Worm (Caenorhabditis elegans) whole organism, L2 larva: ENCODE results near the gene H01G02.1.
"Not testable (repeated sequence)": the region's sequence is repeated elsewhere in the genome, so short reads cannot be mapped to it uniquely, and the experiment has no call there.

Experiments used
- C34F6.9 ChIP-seq: fragments of 150-350 bp; optimal IDR thresholded peaks from 2 replicates; lab custom pipeline; 2014; ENCODE audit warnings: missing biosample characterization, missing genetic modification characterization
- F13H6.1 ChIP-seq: sonication (generic microtip); optimal IDR thresholded peaks from 2 replicates; lab custom pipeline; 2016; ENCODE audit warnings: missing genetic modification characterization, missing compliant biosample characterization
- Y55F3AM.14 ChIP-seq: fragments of 200-800 bp; sonication (Bioruptor generic); optimal IDR thresholded peaks from 2 replicates; lab custom pipeline; 2018; ENCODE audit warnings: mild to moderate bottlenecking, missing genetic modification characterization, missing compliant biosample characterization
- ZK546.5 ChIP-seq: sonication (generic microtip); optimal IDR thresholded peaks from 2 replicates; lab custom pipeline; 2017; ENCODE audit warnings: missing biosample characterization, missing genetic modification characterization
- aly-2 ChIP-seq: fragments of 150-350 bp; optimal IDR thresholded peaks from 2 replicates; lab custom pipeline; 2014; ENCODE audit warnings: missing biosample characterization, missing genetic modification characterization
- ama-1 ChIP-seq: fragments of 150-350 bp; optimal IDR thresholded peaks from 2 replicates; lab custom pipeline; 2018; ENCODE audit warnings: inconsistent platforms
- blmp-1 ChIP-seq: sonication (generic microtip); optimal IDR thresholded peaks from 2 replicates; lab custom pipeline; 2017; ENCODE audit warnings: missing genetic modification characterization, mild to moderate bottlenecking, missing compliant biosample characterization, antibody characterized with exemption, moderate library complexity; ENCODE audit not compliant: insufficient read depth
- ceh-16 ChIP-seq: fragments of 150-350 bp; optimal IDR thresholded peaks from 2 replicates; lab custom pipeline; 2014; ENCODE audit warnings: missing biosample characterization, missing genetic modification characterization
- crh-2 ChIP-seq: sonication (generic microtip); optimal IDR thresholded peaks from 2 replicates; lab custom pipeline; 2017; ENCODE audit warnings: missing biosample characterization, missing genetic modification characterization
- dmd-4 ChIP-seq: sonication (generic microtip); optimal IDR thresholded peaks from 2 replicates; lab custom pipeline; 2017; ENCODE audit warnings: missing biosample characterization, missing genetic modification characterization
- egl-27 ChIP-seq: sonication (generic microtip); optimal IDR thresholded peaks from 3 replicates; lab custom pipeline; 2017; ENCODE audit warnings: missing biosample characterization, missing genetic modification reagents, missing genetic modification characterization
- elt-3 ChIP-seq: sonication (generic microtip); optimal IDR thresholded peaks from 2 replicates; lab custom pipeline; 2017; ENCODE audit warnings: missing biosample characterization, missing genetic modification characterization
- fos-1 ChIP-seq: fragments of 150-350 bp; optimal IDR thresholded peaks from 2 replicates; lab custom pipeline; 2014; ENCODE audit warnings: missing biosample characterization, missing genetic modification characterization
- gmeb-1 ChIP-seq: fragments of 150-350 bp; optimal IDR thresholded peaks from 2 replicates; lab custom pipeline; 2014; ENCODE audit warnings: missing biosample characterization, missing genetic modification characterization
- lin-11 ChIP-seq: fragments of 150-350 bp; sonication (generic microtip); optimal IDR thresholded peaks from 2 replicates; lab custom pipeline; 2014; ENCODE audit warnings: missing biosample characterization, missing genetic modification characterization, inconsistent platforms, mixed read lengths
- lin-13 ChIP-seq: fragments of 150-350 bp; optimal IDR thresholded peaks from 2 replicates; lab custom pipeline; 2014; ENCODE audit warnings: missing biosample characterization, missing genetic modification reagents, missing genetic modification characterization
- lin-39 ChIP-seq: fragments of 150-350 bp; optimal IDR thresholded peaks from 2 replicates; lab custom pipeline; 2014; ENCODE audit warnings: missing biosample characterization, missing genetic modification reagents, missing genetic modification characterization
- lsy-2 ChIP-seq, 2 experiments: fragments of 150-350 bp in 1 of 2; sonication (generic microtip) in 1 of 2; optimal IDR thresholded peaks; 2 replicates each; lab custom pipeline; 2014 to 2017; ENCODE audit warnings: missing biosample characterization in 2 of 2, missing genetic modification characterization in 2 of 2
- mab-5 ChIP-seq: fragments of 150-350 bp; optimal IDR thresholded peaks from 2 replicates; lab custom pipeline; 2014; ENCODE audit warnings: missing biosample characterization, missing genetic modification characterization
- mdl-1 ChIP-seq, 2 experiments: fragments of 150-350 bp in 1 of 2; sonication (generic microtip) in 1 of 2; optimal IDR thresholded peaks; 2 replicates each; lab custom pipeline; 2017; ENCODE audit warnings: missing biosample characterization in 2 of 2, missing genetic modification characterization in 2 of 2
- nhr-10 ChIP-seq: sonication (generic microtip); optimal IDR thresholded peaks from 2 replicates; lab custom pipeline; 2017; ENCODE audit warnings: missing biosample characterization, missing genetic modification characterization
- nhr-12 ChIP-seq: fragments of 150-350 bp; optimal IDR thresholded peaks from 2 replicates; lab custom pipeline; 2014; ENCODE audit warnings: missing biosample characterization, missing genetic modification characterization
- nhr-129 ChIP-seq: fragments of 150-350 bp; optimal IDR thresholded peaks from 2 replicates; lab custom pipeline; 2014; ENCODE audit warnings: missing biosample characterization, missing genetic modification characterization
- nhr-21 ChIP-seq: fragments of 150-350 bp; optimal IDR thresholded peaks from 2 replicates; lab custom pipeline; 2014; ENCODE audit warnings: missing biosample characterization, missing genetic modification characterization
- nhr-23 ChIP-seq: fragments of 150-350 bp; optimal IDR thresholded peaks from 2 replicates; lab custom pipeline; 2014; ENCODE audit warnings: missing biosample characterization, missing genetic modification reagents, missing genetic modification characterization
- nhr-237 ChIP-seq: fragments of 150-350 bp; optimal IDR thresholded peaks from 2 replicates; lab custom pipeline; 2014; ENCODE audit warnings: missing biosample characterization, missing genetic modification characterization
- nhr-25 ChIP-seq: fragments of 150-350 bp; sonication (generic microtip); optimal IDR thresholded peaks from 3 replicates; lab custom pipeline; 2014; ENCODE audit warnings: missing biosample characterization, missing genetic modification characterization
- nhr-6 ChIP-seq: fragments of 150-350 bp; optimal IDR thresholded peaks from 2 replicates; lab custom pipeline; 2014; ENCODE audit warnings: missing biosample characterization, missing genetic modification characterization
- nhr-77 ChIP-seq: fragments of 150-350 bp; optimal IDR thresholded peaks from 2 replicates; lab custom pipeline; 2014; ENCODE audit warnings: missing biosample characterization, missing genetic modification characterization
- peb-1 ChIP-seq: fragments of 150-350 bp; optimal IDR thresholded peaks from 2 replicates; lab custom pipeline; 2014; ENCODE audit warnings: missing biosample characterization, missing genetic modification characterization
- sem-4 ChIP-seq: fragments of 150-350 bp; optimal IDR thresholded peaks from 2 replicates; lab custom pipeline; 2014; ENCODE audit warnings: missing biosample characterization, missing genetic modification reagents, missing genetic modification characterization
- sma-3 ChIP-seq: sonication (generic microtip); optimal IDR thresholded peaks from 2 replicates; lab custom pipeline; 2016; ENCODE audit warnings: missing genetic modification reagents, missing genetic modification characterization, missing compliant biosample characterization
- sma-9 ChIP-seq, 2 experiments: fragments of 150-350 bp in 1 of 2; sonication (generic microtip) in 1 of 2; optimal IDR thresholded peaks; 2 replicates each; lab custom pipeline; 2014 to 2016; ENCODE audit warnings: missing genetic modification characterization in 2 of 2, mild to moderate bottlenecking in 1 of 2, missing biosample characterization in 1 of 2, missing compliant biosample characterization in 1 of 2, missing genetic modification reagents in 1 of 2, moderate library complexity in 1 of 2
- snpc-4 ChIP-seq: fragments of 150-350 bp; optimal IDR thresholded peaks from 2 replicates; lab custom pipeline; 2014; ENCODE audit warnings: missing biosample characterization, missing genetic modification characterization
- unc-55 ChIP-seq: fragments of 150-350 bp; sonication (generic microtip); optimal IDR thresholded peaks from 3 replicates; lab custom pipeline; 2014; ENCODE audit warnings: missing biosample characterization, missing genetic modification reagents, missing genetic modification characterization
- unc-62 ChIP-seq: fragments of 150-350 bp; optimal IDR thresholded peaks from 2 replicates; lab custom pipeline; 2014; ENCODE audit warnings: missing biosample characterization, missing genetic modification reagents, missing genetic modification characterization
- zag-1 ChIP-seq: fragments of 150-350 bp; optimal IDR thresholded peaks from 2 replicates; lab custom pipeline; 2014; ENCODE audit warnings: missing biosample characterization, missing genetic modification characterization
- ztf-4 ChIP-seq: fragments of 150-350 bp; optimal IDR thresholded peaks from 2 replicates; lab custom pipeline; 2014; ENCODE audit warnings: missing biosample characterization, missing genetic modification characterization

H01G02.1 gene

DNA sequence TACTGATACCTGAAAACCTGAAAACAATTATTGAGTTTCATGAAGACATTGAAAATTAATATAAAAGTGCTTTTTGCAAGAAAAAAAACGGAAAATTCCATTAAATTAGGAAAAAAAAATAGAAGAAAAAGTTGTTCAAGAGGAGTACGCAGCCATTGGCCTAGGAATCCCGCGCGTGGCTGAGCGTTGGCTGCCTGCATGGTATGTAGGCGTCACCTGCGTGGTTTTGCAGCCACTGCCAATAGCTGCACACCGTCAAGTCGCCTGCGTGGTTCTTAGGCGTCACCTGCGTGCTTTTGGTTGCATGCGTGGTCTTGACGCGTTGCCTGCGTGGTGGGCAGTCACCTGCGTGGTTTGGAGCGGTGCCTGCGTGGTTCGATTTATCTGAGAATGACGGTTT is 24.1 kb upstream of the H01G02.1 start, which contains the start of gene M117.6:
TSS of gene M117.6 (minus strand) at position 101 of the 400 bp plus-strand sequence.
- TF ChIP-seq lin-39 (tag; lab: Kevin White, UChicago); mab-5 (tag; lab: Kevin White, UChicago); blmp-1: not testable (repeated sequence)

DNA sequence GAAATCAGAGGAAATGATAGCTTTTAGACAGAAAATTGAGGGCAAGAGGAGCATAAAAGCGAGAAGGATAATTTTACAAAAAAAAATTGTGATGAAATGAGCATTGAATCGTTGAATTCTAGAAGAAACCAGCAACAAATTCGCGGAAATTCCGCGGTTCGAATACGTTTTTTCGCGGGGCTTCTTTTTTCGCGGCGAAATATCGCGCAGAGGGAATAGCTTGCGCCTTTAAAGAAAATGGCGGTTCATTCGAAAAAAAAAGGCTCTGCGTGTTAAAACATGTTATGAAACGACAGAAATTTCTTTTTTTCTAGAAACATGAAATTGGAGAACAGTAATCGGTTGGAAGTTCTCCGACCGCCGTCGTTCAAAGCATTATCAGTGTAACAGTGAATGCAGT is 18.5 kb upstream of the H01G02.1 start:
- TF ChIP-seq fos-1 (tag; lab: Kevin White, UChicago) (peak; percentile 19), lsy-2 (tag; optimal IDR thresholded peaks at IDR 0.05; lab: Kevin White, UChicago) (peak; percentile 16 to 70), ZK546.5 (peak; percentile 14), lin-13 (GFP tag; lab: Kevin White, UChicago) (peak; percentile 54), C34F6.9 (tag; lab: Kevin White, UChicago) (peak; percentile 53), elt-3 (no peak), gmeb-1 (tag; lab: Kevin White, UChicago) (peak; percentile 76), ama-1 (lab: Kevin White, UChicago) (no peak), crh-2 (peak; percentile 47), unc-55 (GFP tag; lab: Kevin White, UChicago) (peak; percentile 80), nhr-21 (tag; lab: Kevin White, UChicago) (no peak), nhr-129 (tag; lab: Kevin White, UChicago) (peak; percentile 56), sma-9 (GFP tag; optimal IDR thresholded peaks at IDR 0.05; lab: Kevin White, UChicago) (peak; percentile 6), sma-9 (tag; optimal IDR thresholded peaks at IDR 0.05; lab: Kevin White, UChicago) (no peak), F13H6.1 (tag; lab: Kevin White, UChicago) (no peak)

DNA sequence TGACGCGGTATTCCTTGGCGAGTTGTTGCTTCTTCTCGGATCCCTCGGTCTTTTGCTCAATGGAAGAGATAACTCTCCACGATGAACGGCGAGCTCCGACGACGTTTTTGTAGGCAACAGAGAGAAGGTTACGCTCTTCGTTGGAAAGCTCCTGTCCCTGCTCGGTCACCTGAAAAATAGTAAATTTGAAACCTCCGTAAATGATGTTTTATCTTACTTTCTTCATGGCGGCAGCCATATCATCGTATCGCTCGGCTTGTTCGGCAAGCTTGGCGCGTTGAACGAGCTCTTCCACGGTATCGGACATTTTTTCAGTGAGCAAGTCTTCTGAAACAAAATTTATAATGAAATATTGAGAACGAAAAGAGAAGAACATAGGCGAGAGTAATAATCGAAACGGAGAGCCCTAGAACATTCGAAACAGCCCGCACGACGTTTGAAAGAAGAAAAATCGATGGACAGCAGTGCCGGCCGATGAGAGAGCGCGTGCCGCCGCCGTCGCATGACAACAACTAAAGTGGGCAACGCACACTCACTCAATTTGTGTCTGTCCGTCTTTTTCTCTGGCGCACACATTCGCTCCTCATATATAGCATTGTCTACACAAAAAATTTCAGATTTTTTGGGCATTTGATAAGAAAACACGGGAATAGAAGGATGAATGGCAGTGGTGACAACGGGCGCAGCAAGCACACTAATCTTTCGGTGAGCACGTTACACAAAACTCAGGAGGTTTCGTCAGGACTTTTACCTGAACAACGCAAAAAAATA is 17.8 kb upstream of the H01G02.1 start, which contains the start of the genes par-5 and M117.3:
TSS of gene par-5 (minus strand) at position 334 of the 771 bp plus-strand sequence.
TSS of gene M117.3 (plus strand) at position 616 of the 771 bp plus-strand sequence.
- TF ChIP-seq fos-1 (tag; lab: Kevin White, UChicago) (peak; percentile 74), dmd-4 (tag; lab: Kevin White, UChicago) (no peak), egl-27 (tag; lab: Kevin White, UChicago) (peak; percentile 31), ceh-16 (tag; lab: Kevin White, UChicago) (no peak), F13H6.1 (tag; lab: Kevin White, UChicago) (peak; percentile 79), unc-62 (GFP tag; lab: Kevin White, UChicago) (no peak), crh-2 (peak; percentile 81), gmeb-1 (tag; lab: Kevin White, UChicago) (peak; percentile 20), nhr-10 (tag; lab: Kevin White, UChicago) (no peak), nhr-12 (tag; lab: Kevin White, UChicago) (no peak), sem-4 (peak; percentile 18), snpc-4 (tag; lab: Kevin White, UChicago) (peak; percentile 25), zag-1 (peak; percentile 82), nhr-23 (no peak), mdl-1 (tag; optimal IDR thresholded peaks at IDR 0.05; lab: Kevin White, UChicago) (peak; percentile 73 to 87), unc-55 (GFP tag; lab: Kevin White, UChicago) (peak; percentile 68), sma-9 (GFP tag; optimal IDR thresholded peaks at IDR 0.05; lab: Kevin White, UChicago) (peak; percentile 82), sma-9 (tag; optimal IDR thresholded peaks at IDR 0.05; lab: Kevin White, UChicago) (no peak), nhr-21 (tag; lab: Kevin White, UChicago) (peak; percentile 39), aly-2 (tag; lab: Kevin White, UChicago) (no peak), nhr-237 (tag; lab: Kevin White, UChicago) (no peak), nhr-6 (tag; lab: Kevin White, UChicago) (peak; percentile 56), Y55F3AM.14 (GFP tag; lab: Kevin White, UChicago) (peak; percentile 77), C34F6.9 (tag; lab: Kevin White, UChicago) (peak; percentile 81), sma-3 (peak; percentile 41), blmp-1 (no peak), lsy-2 (tag; optimal IDR thresholded peaks at IDR 0.05; lab: Kevin White, UChicago) (peak; percentile 4 to 69), peb-1 (tag; lab: Kevin White, UChicago) (no peak), ztf-4 (tag; lab: Kevin White, UChicago) (peak; percentile 8), ama-1 (lab: Kevin White, UChicago) (peak; percentile 52), lin-13 (GFP tag; lab: Kevin White, UChicago) (peak; percentile 59), nhr-129 (tag; lab: Kevin White, UChicago) (peak; percentile 78), lin-11 (tag; lab: Kevin White, UChicago) (peak; percentile 92), nhr-25 (peak; percentile 29), lin-39 (tag; lab: Kevin White, UChicago) (no peak), nhr-77 (tag; lab: Kevin White, UChicago) (no peak), mab-5 (tag; lab: Kevin White, UChicago) (peak; percentile 21)
